Worm (Caenorhabditis elegans): ENCODE data around the gene col-153.

col-153 gene

ce11 chrV:10939990-10940570 is 9.5 kb upstream of the col-153 start:
- TF ChIP-seq unc-62 (GFP tag; optimal IDR thresholded peaks at IDR 0.05) (peak; percentile 24), lin-13 (GFP tag; optimal IDR thresholded peaks at IDR 0.05) (no peak), sma-9 (GFP tag; optimal IDR thresholded peaks at IDR 0.05) (peak; percentile 65), sma-9 (tag; optimal IDR thresholded peaks at IDR 0.05) (no peak), nhr-21 (tag; optimal IDR thresholded peaks at IDR 0.05) (peak; percentile 68)

- TF ChIP-seq nhr-25 (tag; optimal IDR thresholded peaks at IDR 0.05) (peak; percentile 45), Y55F3AM.14 (GFP tag; optimal IDR thresholded peaks at IDR 0.05) (peak; percentile 77), blmp-1 (tag; optimal IDR thresholded peaks at IDR 0.05; ENCODE audit: insufficient read depth) (peak; percentile 71), C34F6.9 (tag; optimal IDR thresholded peaks at IDR 0.05) (peak; percentile 75), nhr-23 (tag; optimal IDR thresholded peaks at IDR 0.05) (no peak), elt-3 (tag; optimal IDR thresholded peaks at IDR 0.05) (no peak), unc-62 (GFP tag; optimal IDR thresholded peaks at IDR 0.05) (no peak), sma-9 (GFP tag; optimal IDR thresholded peaks at IDR 0.05) (peak; percentile 67), sma-9 (tag; optimal IDR thresholded peaks at IDR 0.05) (no peak), alr-1 (tag; optimal IDR thresholded peaks at IDR 0.05) (no peak), ceh-16 (tag; optimal IDR thresholded peaks at IDR 0.05) (no peak), zag-1 (tag; optimal IDR thresholded peaks at IDR 0.05) (peak; percentile 27), ZK546.5 (tag; optimal IDR thresholded peaks at IDR 0.05) (no peak), lin-39 (tag; optimal IDR thresholded peaks at IDR 0.05) (no peak), sem-4 (tag; optimal IDR thresholded peaks at IDR 0.05) (no peak), lsy-2 (tag; optimal IDR thresholded peaks at IDR 0.05) (peak in 1 of 2 experiments; percentile 65), nhr-129 (tag; optimal IDR thresholded peaks at IDR 0.05) (peak; percentile 100), ama-1 (optimal IDR thresholded peaks at IDR 0.05) (peak; percentile 34), nhr-237 (tag; optimal IDR thresholded peaks at IDR 0.05) (no peak), mdl-1 (tag; optimal IDR thresholded peaks at IDR 0.05) (peak in 1 of 2 experiments; percentile 24), R02D3.7 (tag; optimal IDR thresholded peaks at IDR 0.05) (no peak), unc-55 (GFP tag; optimal IDR thresholded peaks at IDR 0.05) (peak; percentile 59), gmeb-1 (tag; optimal IDR thresholded peaks at IDR 0.05) (peak; percentile 62), nhr-12 (tag; optimal IDR thresholded peaks at IDR 0.05) (no peak), ztf-4 (tag; optimal IDR thresholded peaks at IDR 0.05) (peak; percentile 48), skn-1 (tag; optimal IDR thresholded peaks at IDR 0.05) (peak; percentile 75), nhr-11 (tag; optimal IDR thresholded peaks at IDR 0.05) (no peak), mab-5 (tag; optimal IDR thresholded peaks at IDR 0.05) (no peak), F13H6.1 (tag; optimal IDR thresholded peaks at IDR 0.05) (peak; percentile 77), ztf-1 (GFP tag; conservative IDR thresholded peaks at IDR 0.05) (no peak), nhr-77 (tag; optimal IDR thresholded peaks at IDR 0.05) (no peak), nhr-21 (tag; optimal IDR thresholded peaks at IDR 0.05) (peak; percentile 56), egl-27 (tag; optimal IDR thresholded peaks at IDR 0.05) (peak; percentile 75), fos-1 (tag; optimal IDR thresholded peaks at IDR 0.05) (peak; percentile 74), lin-11 (tag; optimal IDR thresholded peaks at IDR 0.05) (no peak), lin-13 (GFP tag; optimal IDR thresholded peaks at IDR 0.05) (peak; percentile 39), peb-1 (tag; optimal IDR thresholded peaks at IDR 0.05) (no peak), unc-39 (tag; optimal IDR thresholded peaks at IDR 0.05) (no peak), crh-2 (tag; optimal IDR thresholded peaks at IDR 0.05) (peak; percentile 81), mbf-1 (tag; optimal IDR thresholded peaks at IDR 0.05) (no peak), nhr-10 (tag; optimal IDR thresholded peaks at IDR 0.05) (no peak), aly-2 (tag; optimal IDR thresholded peaks at IDR 0.05) (no peak), sma-3 (GFP tag; optimal IDR thresholded peaks at IDR 0.05) (peak; percentile 72)
These were observed 9.0 kb upstream of the col-153 start for ce11 chrV:10940571-10940991.

- TF ChIP-seq ztf-11 (tag; optimal IDR thresholded peaks at IDR 0.05) = no peak
- TF ChIP-seq sma-3 (GFP tag; optimal IDR thresholded peaks at IDR 0.05) = no peak
- no peak for TF ChIP-seq aly-2 (tag; optimal IDR thresholded peaks at IDR 0.05)
- TF ChIP-seq mab-5 (tag; optimal IDR thresholded peaks at IDR 0.05) = no peak
- TF ChIP-seq nhr-11 (tag; optimal IDR thresholded peaks at IDR 0.05) = no peak
- TF ChIP-seq lin-11 (tag; optimal IDR thresholded peaks at IDR 0.05) = no peak
- TF ChIP-seq ztf-4 (tag; optimal IDR thresholded peaks at IDR 0.05) = no peak
These were observed 8.5 kb upstream of the col-153 start, which contains the start of gene F17C11.26 for ce11 chrV:10941150-10941549. F17C11.26 (plus strand) TSS chrV:10941450.

All from whole organism, L2 larva.